Worm (Caenorhabditis elegans): ENCODE measurements around the gene ZK262.19.

The ZK262.19 gene

ce11 chrV:18382590-18382989 lies 42.9 kb downstream of the ZK262.19 start, which contains the start of gene nhr-288:
Gene nhr-288, minus strand, starts transcription at chrV:18382690.
- TF ChIP-seq mep-1 (tag; optimal IDR thresholded peaks at IDR 0.05) (no peak), nhr-237 (tag; optimal IDR thresholded peaks at IDR 0.05) (no peak), ceh-83 (GFP tag; optimal IDR thresholded peaks at IDR 0.05) (no peak), sem-2 (GFP tag; optimal IDR thresholded peaks at IDR 0.05) (no peak), cnd-1 (tag; optimal IDR thresholded peaks at IDR 0.05) (no peak), ztf-11 (tag; optimal IDR thresholded peaks at IDR 0.05) (no peak), elt-1 (tag; optimal IDR thresholded peaks at IDR 0.05; ENCODE audit: borderline replicate concordance, insufficient read depth) (no peak), unc-62 (GFP tag; optimal IDR thresholded peaks at IDR 0.05) (no peak), zip-8 (tag; optimal IDR thresholded peaks at IDR 0.05) (no peak), nhr-28 (tag; optimal IDR thresholded peaks at IDR 0.05) (no peak), unc-120 (tag; optimal IDR thresholded peaks at IDR 0.05; ENCODE audit: poor library complexity, severe bottlenecking) (no peak), M03D4.4 (tag; optimal IDR thresholded peaks at IDR 0.05) (no peak), ceh-39 (tag; optimal IDR thresholded peaks at IDR 0.05) (no peak), lin-32 (GFP tag; optimal IDR thresholded peaks at IDR 0.05) (no peak), drap-1 (GFP tag; optimal IDR thresholded peaks at IDR 0.05) (no peak), pha-4 (tag; optimal IDR thresholded peaks at IDR 0.05) (no peak), nhr-76 (tag; optimal IDR thresholded peaks at IDR 0.05) (no peak), ham-2 (GFP tag; optimal IDR thresholded peaks at IDR 0.05) (no peak), tbx-8 (GFP tag; optimal IDR thresholded peaks at IDR 0.05) (no peak)

- TF ChIP-seq ces-1 (GFP tag; optimal IDR thresholded peaks at IDR 0.05) (no peak), mls-2 (tag; optimal IDR thresholded peaks at IDR 0.05) (no peak), ztf-11 (tag; optimal IDR thresholded peaks at IDR 0.05) (no peak), elt-3 (tag; optimal IDR thresholded peaks at IDR 0.05) (no peak), snpc-4 (tag; optimal IDR thresholded peaks at IDR 0.05) (no peak), M03D4.4 (tag; optimal IDR thresholded peaks at IDR 0.05) (no peak), hlh-1 (tag; optimal IDR thresholded peaks at IDR 0.05) (no peak), blmp-1 (tag; optimal IDR thresholded peaks at IDR 0.05) (no peak), nhr-76 (tag; optimal IDR thresholded peaks at IDR 0.05) (no peak)
These were observed 46.6 kb downstream of the ZK262.19 start, which contains the start of gene Y51A2B.8 for ce11 chrV:18378819-18379218. Gene Y51A2B.8, plus strand, starts transcription at chrV:18379119.

- TF ChIP-seq lsy-2 (tag; optimal IDR thresholded peaks at IDR 0.05) (no peak), cnd-1 (tag; optimal IDR thresholded peaks at IDR 0.05) (no peak), ceh-39 (tag; optimal IDR thresholded peaks at IDR 0.05) (no peak), ceh-83 (GFP tag; optimal IDR thresholded peaks at IDR 0.05) (no peak), pha-4 (tag; optimal IDR thresholded peaks at IDR 0.05) (no peak), nhr-2 (tag; optimal IDR thresholded peaks at IDR 0.05) (no peak), sem-2 (GFP tag; optimal IDR thresholded peaks at IDR 0.05) (no peak), ces-1 (GFP tag; optimal IDR thresholded peaks at IDR 0.05) (no peak), unc-39 (tag; optimal IDR thresholded peaks at IDR 0.05) (no peak), mls-2 (tag; optimal IDR thresholded peaks at IDR 0.05) (no peak), ceh-43 (GFP tag; optimal IDR thresholded peaks at IDR 0.05) (no peak), ztf-11 (tag; optimal IDR thresholded peaks at IDR 0.05) (no peak), mab-5 (tag; optimal IDR thresholded peaks at IDR 0.05) (no peak), lin-32 (GFP tag; optimal IDR thresholded peaks at IDR 0.05) (no peak), ham-2 (GFP tag; optimal IDR thresholded peaks at IDR 0.05) (no peak), tbx-8 (GFP tag; optimal IDR thresholded peaks at IDR 0.05) (no peak), zip-8 (tag; optimal IDR thresholded peaks at IDR 0.05) (no peak), nhr-28 (tag; optimal IDR thresholded peaks at IDR 0.05) (no peak), sptf-1 (tag; optimal IDR thresholded peaks at IDR 0.05) (no peak)
These were observed 49.9 kb downstream of the ZK262.19 start for ce11 chrV:18375551-18375950.

Measured in whole organism, mixed stage, embryonic.